Fruit fly (Drosophila melanogaster): ENCODE results near the gene Proc.

Proc gene

DNA sequence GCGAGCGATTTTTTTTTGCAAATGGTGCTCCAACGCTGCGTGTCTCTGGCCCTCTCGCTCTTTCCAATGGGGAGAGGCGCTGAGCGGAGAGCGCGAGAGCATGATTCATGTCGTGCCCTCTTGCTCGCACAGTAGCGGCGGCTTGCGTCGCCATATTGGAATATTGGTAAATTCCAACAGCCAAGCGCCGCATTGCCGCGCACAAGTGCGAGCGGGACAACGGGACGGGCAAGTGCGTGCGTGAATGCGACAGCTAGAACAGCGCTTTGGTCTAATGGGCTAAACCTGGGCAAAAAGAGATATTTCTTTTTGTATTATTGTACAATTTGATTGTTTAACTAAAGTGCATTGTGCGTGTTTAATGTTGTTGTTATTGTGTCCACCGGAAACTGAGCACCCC is 43.0 kb downstream of the Proc start (continued):
- no peak for TF ChIP-seq Lpt (GFP tag; optimal IDR thresholded peaks at IDR 0.05)
- TF ChIP-seq CG1529 (GFP tag; optimal IDR thresholded peaks at IDR 0.05) = no peak
- no peak for TF ChIP-seq NC2α (GFP tag; optimal IDR thresholded peaks at IDR 0.05)
- TF ChIP-seq vvl (GFP tag; IDR thresholded peaks at IDR 0.05) = peak; percentile 35; the same call in 1 of the 2 replicates
- TF ChIP-seq CG15011 (GFP tag; optimal IDR thresholded peaks at IDR 0.05) = no peak
- TF ChIP-seq phol (tag; optimal IDR thresholded peaks at IDR 0.05) = peak; percentile 100
- peak; percentile 28 for TF ChIP-seq pzg (GFP tag; optimal IDR thresholded peaks at IDR 0.05)
- peak; percentile 45 for TF ChIP-seq HmgD (GFP tag; optimal IDR thresholded peaks at IDR 0.05)
- TF ChIP-seq Gug (GFP tag; IDR thresholded peaks at IDR 0.05) = no peak
- peak; percentile 38; the same call in 1 of the 2 replicates for TF ChIP-seq GATAe (GFP tag; conservative IDR thresholded peaks at IDR 0.05)
- TF ChIP-seq CG11560 (tag; IDR thresholded peaks at IDR 0.05) = no peak
- no peak for TF ChIP-seq caup (GFP tag; optimal IDR thresholded peaks at IDR 0.05; ENCODE audit: severe bottlenecking)
- TF ChIP-seq MESR4 (GFP tag; optimal IDR thresholded peaks at IDR 0.05) = peak; percentile 13
- TF ChIP-seq amos (GFP tag; IDR thresholded peaks at IDR 0.05; ENCODE audit: partially characterized antibody) = peak; percentile 57
- TF ChIP-seq h (optimal IDR thresholded peaks at IDR 0.05) = no peak
- TF ChIP-seq tna (GFP tag; IDR thresholded peaks at IDR 0.05; ENCODE audit: partially characterized antibody) = peak; percentile 55; the same call in 1 of the 2 replicates
- TF ChIP-seq trh (GFP tag; optimal IDR thresholded peaks at IDR 0.05) = no peak
- TF ChIP-seq ci (GFP tag; IDR thresholded peaks at IDR 0.05) = peak; percentile 75
- no peak for TF ChIP-seq zen2 (GFP tag; IDR thresholded peaks at IDR 0.05; ENCODE audit: partially characterized antibody)
- TF ChIP-seq CG12744 (GFP tag; optimal IDR thresholded peaks at IDR 0.05) = no peak
- peak; percentile 31 for TF ChIP-seq jumu (GFP tag; optimal IDR thresholded peaks at IDR 0.05)
- TF ChIP-seq TFAM (GFP tag; optimal IDR thresholded peaks at IDR 0.05) = no peak
- TF ChIP-seq CG4328 (GFP tag; optimal IDR thresholded peaks at IDR 0.05) = no peak
- TF ChIP-seq lmd (GFP tag; IDR thresholded peaks at IDR 0.05) = no peak
- no peak for TF ChIP-seq lola (GFP tag; optimal IDR thresholded peaks at IDR 0.05)
- no peak for TF ChIP-seq CG5245 (GFP tag; optimal IDR thresholded peaks at IDR 0.05)
- TF ChIP-seq CG3838 (GFP tag; optimal IDR thresholded peaks at IDR 0.05) = no peak
- TF ChIP-seq sob (GFP tag; IDR thresholded peaks at IDR 0.05) = no peak
- TF ChIP-seq Tbp (GFP tag; optimal IDR thresholded peaks at IDR 0.05) = no peak
- TF ChIP-seq CG7928 (GFP tag; optimal IDR thresholded peaks at IDR 0.05) = no peak
- no peak for TF ChIP-seq lov (optimal IDR thresholded peaks at IDR 0.05)
- TF ChIP-seq lov (GFP tag; IDR thresholded peaks at IDR 0.05) = peak; percentile 67; the same call in 1 of the 3 replicates
- TF ChIP-seq CG12219 (GFP tag; optimal IDR thresholded peaks at IDR 0.05) = peak; percentile 31
- peak; percentile 70 for TF ChIP-seq Adf1 (GFP tag; IDR thresholded peaks at IDR 0.05)
- no peak for TF ChIP-seq her (GFP tag; optimal IDR thresholded peaks at IDR 0.05)
- no peak for TF ChIP-seq gem (tag; optimal IDR thresholded peaks at IDR 0.05)
- 0 out of 2 replicates have a peak, but pooled peaks have one; percentile 12 for TF ChIP-seq klu (GFP tag; IDR thresholded peaks at IDR 0.05)
- TF ChIP-seq Atf-2 (GFP tag; optimal IDR thresholded peaks at IDR 0.05) = no peak
- no peak for TF ChIP-seq CG10431 (GFP tag; optimal IDR thresholded peaks at IDR 0.05)
- TF ChIP-seq CG3407 (GFP tag; optimal IDR thresholded peaks at IDR 0.05) = no peak
- TF ChIP-seq cas (GFP tag; IDR thresholded peaks at IDR 0.05) = no peak
- peak; percentile 78 for TF ChIP-seq sens (GFP tag)
- TF ChIP-seq seq (GFP tag; IDR thresholded peaks at IDR 0.05) = no peak
- TF ChIP-seq pb (GFP tag; optimal IDR thresholded peaks at IDR 0.05) = no peak
- TF ChIP-seq Drgx (GFP tag; IDR thresholded peaks at IDR 0.05) = no peak
- TF ChIP-seq zen (tag; optimal IDR thresholded peaks at IDR 0.05) = peak; percentile 56
- no peak for TF ChIP-seq da (GFP tag; optimal IDR thresholded peaks at IDR 0.05)
- TF ChIP-seq CG12071 (GFP tag; optimal IDR thresholded peaks at IDR 0.05) = no peak
- TF ChIP-seq CG2889 (GFP tag; IDR thresholded peaks at IDR 0.05) = no peak
- TF ChIP-seq Atf3 (GFP tag; optimal IDR thresholded peaks at IDR 0.05) = no peak
- TF ChIP-seq ro (GFP tag; IDR thresholded peaks at IDR 0.05) = no peak
- TF ChIP-seq Elba2 (GFP tag; optimal IDR thresholded peaks at IDR 0.05) = peak; percentile 98
- TF ChIP-seq CG9437 (GFP tag; optimal IDR thresholded peaks at IDR 0.05) = no peak

All from whole organism, embryonic.